Worm (Caenorhabditis elegans) whole organism, mixed stage, embryonic: ENCODE results near the gene hacl-1.

Source experiments
- M03D4.4 ChIP-seq: sonication (generic microtip); optimal IDR thresholded peaks from 2 replicates; lab custom pipeline; 2017; ENCODE audit warnings: mild to moderate bottlenecking, missing genetic modification characterization, missing compliant biosample characterization
- blmp-1 ChIP-seq: fragments of 150-350 bp; optimal IDR thresholded peaks from 2 replicates; lab custom pipeline; 2014; ENCODE audit warnings: missing biosample characterization, missing genetic modification characterization
- ceh-39 ChIP-seq: fragments of 150-350 bp; optimal IDR thresholded peaks from 2 replicates; lab custom pipeline; 2014; ENCODE audit warnings: missing biosample characterization, missing genetic modification characterization
- ceh-83 ChIP-seq: fragments of 200-800 bp; sonication (Bioruptor generic); optimal IDR thresholded peaks from 2 replicates; lab custom pipeline; 2018; ENCODE audit warnings: mild to moderate bottlenecking, missing genetic modification characterization, missing compliant biosample characterization
- cnd-1 ChIP-seq: fragments of 200-800 bp; sonication (Bioruptor generic); optimal IDR thresholded peaks from 2 replicates; lab custom pipeline; 2018; ENCODE audit warnings: mild to moderate bottlenecking, missing genetic modification characterization, missing compliant biosample characterization
- drap-1 ChIP-seq: fragments of 200-800 bp; sonication (Bioruptor generic); optimal IDR thresholded peaks from 3 replicates; lab custom pipeline; 2018; ENCODE audit warnings: mild to moderate bottlenecking, missing genetic modification characterization, missing compliant biosample characterization
- elt-1 ChIP-seq: sonication (generic microtip); optimal IDR thresholded peaks from 2 replicates; lab custom pipeline; 2017; ENCODE audit warnings: missing genetic modification characterization, mild to moderate bottlenecking, missing compliant biosample characterization, antibody characterized with exemption, moderate library complexity, borderline replicate concordance; ENCODE audit not compliant: insufficient read depth
- elt-3 ChIP-seq: fragments of 150-350 bp; optimal IDR thresholded peaks from 2 replicates; lab custom pipeline; 2014; ENCODE audit warnings: missing biosample characterization, missing genetic modification characterization
- ham-2 ChIP-seq: fragments of 200-800 bp; sonication (Bioruptor generic); optimal IDR thresholded peaks from 2 replicates; lab custom pipeline; 2018; ENCODE audit warnings: mild to moderate bottlenecking, missing genetic modification characterization, missing compliant biosample characterization
- hlh-1 ChIP-seq: fragments of 150-350 bp; optimal IDR thresholded peaks from 2 replicates; lab custom pipeline; 2014; ENCODE audit warnings: missing biosample characterization, missing genetic modification reagents, missing genetic modification characterization
- lin-32 ChIP-seq: fragments of 200-800 bp; sonication (Bioruptor generic); optimal IDR thresholded peaks from 2 replicates; lab custom pipeline; 2018; ENCODE audit warnings: mild to moderate bottlenecking, missing genetic modification characterization, missing compliant biosample characterization
- lsy-2 ChIP-seq: fragments of 150-350 bp; optimal IDR thresholded peaks from 2 replicates; lab custom pipeline; 2014; ENCODE audit warnings: missing biosample characterization, missing genetic modification characterization
- mab-5 ChIP-seq: fragments of 150-350 bp; optimal IDR thresholded peaks from 2 replicates; lab custom pipeline; 2014; ENCODE audit warnings: missing biosample characterization, missing genetic modification characterization
- mep-1 ChIP-seq: fragments of 150-350 bp; optimal IDR thresholded peaks from 2 replicates; lab custom pipeline; 2017; ENCODE audit warnings: missing biosample characterization, missing genetic modification reagents, missing genetic modification characterization, inconsistent platforms
- mls-2 ChIP-seq: sonication (generic microtip); optimal IDR thresholded peaks from 2 replicates; lab custom pipeline; 2016; ENCODE audit warnings: mild to moderate bottlenecking, missing genetic modification characterization, moderate library complexity, missing compliant biosample characterization
- nhr-12 ChIP-seq: fragments of 150-350 bp; optimal IDR thresholded peaks from 2 replicates; lab custom pipeline; 2014; ENCODE audit warnings: missing biosample characterization, missing genetic modification characterization
- nhr-2 ChIP-seq: fragments of 150-350 bp; optimal IDR thresholded peaks from 2 replicates; lab custom pipeline; 2014; ENCODE audit warnings: missing biosample characterization, missing genetic modification characterization
- nhr-237 ChIP-seq: fragments of 150-350 bp; optimal IDR thresholded peaks from 2 replicates; lab custom pipeline; 2014; ENCODE audit warnings: missing biosample characterization, missing genetic modification characterization
- nhr-28 ChIP-seq: fragments of 150-350 bp; optimal IDR thresholded peaks from 2 replicates; lab custom pipeline; 2014; ENCODE audit warnings: missing biosample characterization, missing genetic modification characterization
- nhr-76 ChIP-seq: sonication (generic microtip); optimal IDR thresholded peaks from 2 replicates; lab custom pipeline; 2017; ENCODE audit warnings: missing biosample characterization, missing genetic modification characterization
- sem-2 ChIP-seq: fragments of 200-800 bp; sonication (Bioruptor generic); optimal IDR thresholded peaks from 2 replicates; lab custom pipeline; 2018; ENCODE audit warnings: mild to moderate bottlenecking, missing genetic modification characterization, missing compliant biosample characterization
- snpc-4 ChIP-seq: fragments of 150-350 bp; optimal IDR thresholded peaks from 2 replicates; lab custom pipeline; 2014; ENCODE audit warnings: missing biosample characterization, missing genetic modification characterization
- sptf-1 ChIP-seq: sonication (generic microtip); optimal IDR thresholded peaks from 2 replicates; lab custom pipeline; 2017; ENCODE audit warnings: mild to moderate bottlenecking, missing genetic modification characterization, moderate library complexity, missing compliant biosample characterization
- unc-120 ChIP-seq: sonication (generic microtip); optimal IDR thresholded peaks from 2 replicates; lab custom pipeline; 2017; ENCODE audit warnings: missing genetic modification characterization, missing compliant biosample characterization; ENCODE audit not compliant: poor library complexity, severe bottlenecking
- unc-39 ChIP-seq: fragments of 150-350 bp; optimal IDR thresholded peaks from 2 replicates; lab custom pipeline; 2014; ENCODE audit warnings: missing biosample characterization, missing genetic modification characterization
- unc-62 ChIP-seq: fragments of 150-350 bp; optimal IDR thresholded peaks from 2 replicates; lab custom pipeline; 2014; ENCODE audit warnings: missing biosample characterization, missing genetic modification reagents, missing genetic modification characterization
- zip-8 ChIP-seq: fragments of 150-350 bp; optimal IDR thresholded peaks from 2 replicates; lab custom pipeline; 2014; ENCODE audit warnings: missing biosample characterization, missing genetic modification characterization
- ztf-11 ChIP-seq: fragments of 150-350 bp; optimal IDR thresholded peaks from 2 replicates; lab custom pipeline; 2014; ENCODE audit warnings: missing biosample characterization, missing genetic modification characterization

hacl-1 gene

ce11 chrII:11521300-11521699, 28.5 kb upstream of the hacl-1 start, which contains the start of gene Y62F5A.10:
Y62F5A.10 (plus strand) TSS chrII:11521600.
- TF ChIP-seq elt-1, result no peak
- no peak for TF ChIP-seq mep-1 (tag; lab: Kevin White, UChicago)
- no peak for TF ChIP-seq mab-5 (tag; lab: Kevin White, UChicago)
- TF ChIP-seq snpc-4 (tag; lab: Kevin White, UChicago), result no peak
- no peak for TF ChIP-seq nhr-12 (tag; lab: Kevin White, UChicago)

- no peak for TF ChIP-seq ceh-83
- TF ChIP-seq M03D4.4, result no peak
- no peak for TF ChIP-seq sem-2
- TF ChIP-seq nhr-237 (tag; lab: Kevin White, UChicago), result no peak
- no peak for TF ChIP-seq unc-39 (tag; lab: Kevin White, UChicago)
- TF ChIP-seq sptf-1 (tag; lab: Kevin White, UChicago), result no peak
- no peak for TF ChIP-seq mls-2 (tag; lab: Kevin White, UChicago)
- TF ChIP-seq lin-32, result no peak
Observed at ce11 chrII:11518184-11518583, 25.4 kb upstream of the hacl-1 start, which contains the start of gene B0334.10. B0334.10 (plus strand) TSS chrII:11518484.

- no peak for TF ChIP-seq zip-8 (tag; lab: Kevin White, UChicago)
- no peak for TF ChIP-seq lsy-2 (tag; lab: Kevin White, UChicago)
- TF ChIP-seq nhr-2 (tag; lab: Kevin White, UChicago), result no peak
- TF ChIP-seq nhr-76 (tag; lab: Kevin White, UChicago), result no peak
- TF ChIP-seq unc-62 (GFP tag; lab: Kevin White, UChicago), result no peak
Observed at ce11 chrII:11514775-11515174, 22.0 kb upstream of the hacl-1 start, which contains the start of gene srh-44. srh-44 (plus strand) TSS chrII:11515075.

- TF ChIP-seq unc-62 (GFP tag; lab: Kevin White, UChicago) (no peak), snpc-4 (tag; lab: Kevin White, UChicago) (no peak), zip-8 (tag; lab: Kevin White, UChicago) (no peak)
Observed at ce11 chrII:11512921-11513320, 20.2 kb upstream of the hacl-1 start.

ce11 chrII:11510373-11510772, 17.6 kb upstream of the hacl-1 start, which contains the start of gene npr-41:
npr-41 (plus strand) TSS chrII:11510673.
- TF ChIP-seq drap-1 (no peak), ceh-39 (tag; lab: Kevin White, UChicago) (no peak), cnd-1 (tag; lab: Kevin White, UChicago) (no peak), ztf-11 (tag; lab: Kevin White, UChicago) (no peak), ceh-83 (no peak), unc-120 (no peak), hlh-1 (no peak)

- no peak for TF ChIP-seq nhr-28 (tag; lab: Kevin White, UChicago)
- TF ChIP-seq sptf-1 (tag; lab: Kevin White, UChicago), result peak; percentile 23
- TF ChIP-seq ham-2 (GFP tag; lab: Kevin White, UChicago), result peak; percentile 23
- TF ChIP-seq, all 35 proteins: peak for 2
Observed at ce11 chrII:11503761-11504160, 11.0 kb upstream of the hacl-1 start.

ce11 chrII:11501956-11502355, 9.2 kb upstream of the hacl-1 start:
- TF ChIP-seq snpc-4 (tag; lab: Kevin White, UChicago), result no peak
- no peak for TF ChIP-seq nhr-12 (tag; lab: Kevin White, UChicago)
- TF ChIP-seq elt-3, result peak; percentile 93
- TF ChIP-seq lsy-2 (tag; lab: Kevin White, UChicago), result no peak
- no peak for TF ChIP-seq zip-8 (tag; lab: Kevin White, UChicago)
- TF ChIP-seq blmp-1 (tag; lab: Kevin White, UChicago), result peak; percentile 91
- TF ChIP-seq nhr-28 (tag; lab: Kevin White, UChicago), result no peak
- peak; percentile 35 for TF ChIP-seq elt-1
- no peak for TF ChIP-seq drap-1
- TF ChIP-seq nhr-76 (tag; lab: Kevin White, UChicago), result no peak
- TF ChIP-seq ham-2 (GFP tag; lab: Kevin White, UChicago), result peak; percentile 59
